Worm (Caenorhabditis elegans) whole organism, L3 larva: ENCODE results near the gene R03G8.6.
A peak's percentile ranks its signal among the peaks of the same experiment; 100 is the strongest.

Source experiments
- elt-2 ChIP-seq: sonication (generic microtip); optimal IDR thresholded peaks from 2 replicates; lab custom pipeline; 2016; ENCODE audit warnings: missing genetic modification reagents, mild to moderate bottlenecking, missing genetic modification characterization, missing compliant biosample characterization
- mdl-1 ChIP-seq: fragments of 150-350 bp; optimal IDR thresholded peaks from 2 replicates; lab custom pipeline; 2014; ENCODE audit warnings: missing biosample characterization, missing genetic modification characterization
- nhr-28 ChIP-seq: fragments of 150-350 bp; optimal IDR thresholded peaks from 2 replicates; lab custom pipeline; 2014; ENCODE audit warnings: missing biosample characterization, missing genetic modification characterization
- nhr-77 ChIP-seq: fragments of 150-350 bp; optimal IDR thresholded peaks from 2 replicates; lab custom pipeline; 2014; ENCODE audit warnings: missing biosample characterization, missing genetic modification characterization
- pqm-1 ChIP-seq: fragments of 150-350 bp; optimal IDR thresholded peaks from 2 replicates; lab custom pipeline; 2017; ENCODE audit warnings: missing biosample characterization, missing genetic modification characterization, inconsistent platforms

ce11 chrX:13141440-13141839 is 41.1 kb upstream of the R03G8.6 start, which contains the start of gene F09A5.3:
- no peak for TF ChIP-seq nhr-28
- peak; percentile 10 for TF ChIP-seq pqm-1 (tag; lab: Kevin White, UChicago)
- peak; percentile 9 for TF ChIP-seq elt-2 (tag; lab: Kevin White, UChicago)
- no peak for TF ChIP-seq nhr-77 (tag; lab: Kevin White, UChicago)
- TF ChIP-seq mdl-1 (tag; lab: Kevin White, UChicago), result no peak
